Worm (Caenorhabditis elegans) whole organism, midembryonic: ENCODE measurements around the gene Y54G2A.73.

Source experiments
- T22C8.4 ChIP-seq: fragments of 200-800 bp; sonication (Bioruptor generic); IDR thresholded peaks from 2 replicates; pipeline ENCODE4 v1.3.6; 2022; ENCODE audit warnings: missing genetic modification characterization, missing compliant biosample characterization
- cog-1 ChIP-seq: sonication (generic microtip); optimal IDR thresholded peaks from 2 replicates; lab custom pipeline; 2016; ENCODE audit warnings: missing genetic modification characterization, missing compliant biosample characterization
- flt-1 ChIP-seq: fragments of 200-800 bp; sonication (Bioruptor generic); IDR thresholded peaks from 2 replicates; pipeline ENCODE4 v1.3.6; 2022; ENCODE audit warnings: missing genetic modification characterization, missing compliant biosample characterization
- klf-2 ChIP-seq: fragments of 200-800 bp; sonication (Bioruptor generic); conservative IDR thresholded peaks from 2 replicates; pipeline ENCODE4 v1.3.6; 2022; ENCODE audit warnings: missing genetic modification reagents, missing genetic modification characterization, missing compliant biosample characterization
- med-1 ChIP-seq: sonication (generic microtip); optimal IDR thresholded peaks from 2 replicates; lab custom pipeline; 2017; ENCODE audit warnings: missing genetic modification characterization, mild to moderate bottlenecking, missing compliant biosample characterization, antibody characterized with exemption, missing genetic modification reagents; ENCODE audit not compliant: insufficient read depth
- ref-1 ChIP-seq: fragments of 200-800 bp; sonication (Bioruptor generic); conservative IDR thresholded peaks from 2 replicates; pipeline ENCODE4 v1.3.6; 2022; ENCODE audit warnings: missing genetic modification reagents, missing genetic modification characterization, missing compliant biosample characterization
- tab-1 ChIP-seq: fragments of 200-800 bp; sonication (Bioruptor generic); IDR thresholded peaks from 2 replicates; pipeline ENCODE4 v1.3.6; 2022; ENCODE audit warnings: missing genetic modification characterization, missing compliant biosample characterization
- ztf-23 ChIP-seq: fragments of 200-800 bp; sonication (Bioruptor generic); IDR thresholded peaks from 2 replicates; pipeline ENCODE4 v1.3.6; 2022; ENCODE audit warnings: missing genetic modification reagents, missing genetic modification characterization, missing compliant biosample characterization
- ztf-29 ChIP-seq: fragments of 200-800 bp; sonication (Bioruptor generic); IDR thresholded peaks from 2 replicates; pipeline ENCODE4 v1.3.6; 2022; ENCODE audit warnings: missing genetic modification reagents, missing genetic modification characterization, missing compliant biosample characterization

Y54G2A.73 gene

ce11 chrIV:3008828-3009227, at the start of gene Y54G2A.73:
Y54G2A.73 (minus strand) TSS chrIV:3008892.
- TF ChIP-seq med-1 (GFP tag; lab: Kevin White, UChicago) (no peak), ztf-29 (GFP tag; lab: Robert Waterston, UW) (no peak), flt-1 (GFP tag; lab: Robert Waterston, UW) (no peak), cog-1 (tag; lab: Kevin White, UChicago) (no peak), ztf-23 (no peak), ref-1 (GFP tag; lab: Robert Waterston, UW) (no peak), tab-1 (no peak), T22C8.4 (no peak), klf-2 (GFP tag; lab: Robert Waterston, UW) (no peak)

ce11 chrIV:3055848-3056247, 47.2 kb upstream of the Y54G2A.73 start:
- TF ChIP-seq ztf-23 = no peak
- no peak for TF ChIP-seq ztf-29 (GFP tag; lab: Robert Waterston, UW)
- TF ChIP-seq med-1 (GFP tag; lab: Kevin White, UChicago) = no peak
- TF ChIP-seq T22C8.4 = no peak
- TF ChIP-seq cog-1 (tag; lab: Kevin White, UChicago) = no peak
- no peak for TF ChIP-seq flt-1 (GFP tag; lab: Robert Waterston, UW)

DNA sequence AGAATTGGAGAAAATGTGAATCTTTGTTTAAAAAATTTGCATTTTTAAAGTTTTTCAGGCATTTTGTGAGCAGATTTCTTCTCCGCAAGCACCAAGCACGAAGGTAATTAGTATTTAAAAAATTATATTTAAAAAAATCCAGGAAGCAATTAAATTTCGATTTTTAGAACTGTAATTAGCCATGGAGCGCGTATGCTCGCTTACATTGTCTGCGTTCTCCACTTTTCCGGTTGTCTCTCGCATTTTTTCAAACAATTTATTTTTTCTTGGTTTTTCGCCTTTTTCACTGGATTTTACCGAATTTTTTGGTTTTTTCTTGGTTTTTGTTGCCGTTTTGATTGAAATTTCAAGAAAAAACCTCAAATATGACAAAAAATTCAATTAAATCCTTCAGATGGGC, 46.6 kb upstream of the Y54G2A.73 start:
- TF ChIP-seq med-1 (GFP tag; lab: Kevin White, UChicago) = no peak
- TF ChIP-seq klf-2 (GFP tag; lab: Robert Waterston, UW) = no peak
- TF ChIP-seq T22C8.4 = no peak
- no peak for TF ChIP-seq tab-1
- TF ChIP-seq ztf-29 (GFP tag; lab: Robert Waterston, UW) = no peak
- no peak for TF ChIP-seq cog-1 (tag; lab: Kevin White, UChicago)
- no peak for TF ChIP-seq ztf-23
- no peak for TF ChIP-seq flt-1 (GFP tag; lab: Robert Waterston, UW)
- TF ChIP-seq ref-1 (GFP tag; lab: Robert Waterston, UW) = no peak

DNA sequence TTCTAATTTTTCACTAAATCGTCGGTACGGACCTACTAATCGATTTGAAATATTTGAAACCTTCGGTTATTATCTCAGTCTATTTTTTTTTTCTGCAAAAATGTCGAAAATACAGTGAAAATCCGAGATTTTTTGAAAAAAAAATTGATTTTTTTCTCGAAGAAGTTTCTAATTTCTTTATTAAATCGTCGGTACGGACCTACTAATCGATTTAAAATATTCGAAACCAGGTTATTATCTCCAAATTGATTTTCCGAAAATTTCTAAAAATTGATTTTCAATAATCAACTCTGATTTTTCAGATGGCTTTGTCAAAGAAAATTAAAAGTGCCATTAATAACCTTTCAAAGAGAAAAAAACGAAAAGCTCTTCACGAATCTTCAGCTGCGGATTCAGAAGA, 44.7 kb upstream of the Y54G2A.73 start, which contains the start of gene ivph-3:
Gene ivph-3, plus strand, starts transcription at position 301 of the 400 bp plus-strand sequence.
- TF ChIP-seq T22C8.4 (no peak), med-1 (GFP tag; lab: Kevin White, UChicago) (no peak), flt-1 (GFP tag; lab: Robert Waterston, UW) (no peak), cog-1 (tag; lab: Kevin White, UChicago) (no peak), klf-2 (GFP tag; lab: Robert Waterston, UW) (no peak), tab-1 (no peak), ztf-29 (GFP tag; lab: Robert Waterston, UW) (no peak), ztf-23 (no peak), ref-1 (GFP tag; lab: Robert Waterston, UW) (no peak)

- TF ChIP-seq flt-1 (GFP tag; lab: Robert Waterston, UW) (peak; percentile 94), klf-2 (GFP tag; lab: Robert Waterston, UW) (peak; percentile 99), ref-1 (GFP tag; lab: Robert Waterston, UW) (peak; percentile 85), ztf-29 (GFP tag; lab: Robert Waterston, UW) (peak; percentile 84), ztf-23 (peak; percentile 93), T22C8.4 (peak; percentile 88), tab-1 (peak; percentile 89)
These were observed 41.6 kb upstream of the Y54G2A.73 start, which contains the start of gene eel-1 for ce11 chrIV:3050054-3050990. eel-1 (minus strand) TSS chrIV:3050104.

DNA sequence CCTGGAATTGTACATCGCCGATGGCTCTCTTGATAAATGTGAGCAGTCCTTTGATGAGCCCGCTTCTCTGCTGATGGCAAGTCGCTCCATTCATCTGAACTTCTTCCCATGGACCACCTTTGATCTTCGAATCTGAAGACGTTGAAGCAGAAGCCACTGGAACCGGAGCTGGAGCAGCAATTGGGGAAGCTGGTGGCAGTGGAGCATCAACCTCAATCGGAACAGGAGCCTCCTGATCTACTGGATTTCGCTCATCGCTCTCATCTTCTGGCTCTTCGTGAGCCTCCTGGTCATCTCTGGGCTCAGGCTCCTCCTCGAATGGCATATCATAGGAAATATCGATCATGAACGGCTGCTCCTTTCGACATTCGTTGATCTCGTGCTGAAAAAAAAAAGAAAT, 38.2 kb upstream of the Y54G2A.73 start:
- TF ChIP-seq ztf-23 (no peak), flt-1 (GFP tag; lab: Robert Waterston, UW) (no peak), tab-1 (no peak), cog-1 (tag; lab: Kevin White, UChicago) (no peak), ztf-29 (GFP tag; lab: Robert Waterston, UW) (no peak), ref-1 (GFP tag; lab: Robert Waterston, UW) (no peak), klf-2 (GFP tag; lab: Robert Waterston, UW) (no peak), T22C8.4 (no peak)

- TF ChIP-seq klf-2 (GFP tag; lab: Robert Waterston, UW) (no peak), tab-1 (no peak), flt-1 (GFP tag; lab: Robert Waterston, UW) (no peak), med-1 (GFP tag; lab: Kevin White, UChicago) (no peak), ztf-29 (GFP tag; lab: Robert Waterston, UW) (no peak), T22C8.4 (no peak), cog-1 (tag; lab: Kevin White, UChicago) (no peak), ztf-23 (no peak), ref-1 (GFP tag; lab: Robert Waterston, UW) (no peak)
These were observed 37.3 kb upstream of the Y54G2A.73 start for ce11 chrIV:3046009-3046408.

DNA sequence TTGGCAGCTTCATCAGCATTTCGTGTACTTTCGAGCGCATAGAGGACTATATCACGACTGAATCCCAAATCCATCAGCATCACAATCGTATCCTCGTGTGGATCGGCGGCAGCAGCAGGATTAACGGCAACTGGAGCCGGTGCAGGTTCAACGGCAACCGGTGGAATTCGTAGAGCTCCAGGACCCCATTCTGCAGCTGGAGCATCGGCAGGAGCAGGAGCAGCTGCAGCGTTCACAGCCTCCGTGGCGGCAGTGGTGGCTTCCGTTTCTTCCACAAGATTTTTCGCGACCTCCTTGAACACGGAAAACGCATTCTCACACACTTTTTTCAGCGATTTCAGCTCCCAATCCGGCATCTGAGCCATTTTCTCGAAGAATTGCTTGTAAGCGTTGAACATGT, 35.5 kb upstream of the Y54G2A.73 start:
- no peak for TF ChIP-seq tab-1
- TF ChIP-seq ztf-23 = no peak
- no peak for TF ChIP-seq cog-1 (tag; lab: Kevin White, UChicago)
- no peak for TF ChIP-seq med-1 (GFP tag; lab: Kevin White, UChicago)
- TF ChIP-seq T22C8.4 = no peak
- TF ChIP-seq flt-1 (GFP tag; lab: Robert Waterston, UW) = no peak
- no peak for TF ChIP-seq ztf-29 (GFP tag; lab: Robert Waterston, UW)
- no peak for TF ChIP-seq ref-1 (GFP tag; lab: Robert Waterston, UW)
- no peak for TF ChIP-seq klf-2 (GFP tag; lab: Robert Waterston, UW)

DNA sequence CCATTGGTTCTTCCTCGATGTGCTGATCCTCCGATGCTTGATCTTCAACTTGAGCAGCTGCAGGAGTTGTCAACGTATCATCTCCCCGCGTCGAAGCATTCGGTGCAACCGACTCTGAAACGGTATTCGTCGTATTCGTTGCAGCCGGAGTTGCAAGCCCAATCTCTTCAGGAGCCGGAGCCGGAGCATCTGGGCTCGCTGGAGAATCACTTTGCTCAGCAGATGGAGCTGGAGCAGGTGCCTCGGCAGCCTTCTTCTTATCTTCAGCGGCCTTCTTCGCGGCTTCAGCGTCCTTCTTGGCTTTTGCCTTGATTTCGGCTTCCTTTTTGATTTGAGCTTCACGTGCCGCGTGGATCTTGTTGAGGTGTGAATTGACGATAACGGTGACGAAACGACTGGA, 30.0 kb upstream of the Y54G2A.73 start:
- TF ChIP-seq med-1 (GFP tag; lab: Kevin White, UChicago) (no peak), klf-2 (GFP tag; lab: Robert Waterston, UW) (no peak), ztf-29 (GFP tag; lab: Robert Waterston, UW) (no peak), T22C8.4 (no peak), flt-1 (GFP tag; lab: Robert Waterston, UW) (no peak), ztf-23 (no peak), tab-1 (no peak), ref-1 (GFP tag; lab: Robert Waterston, UW) (no peak), cog-1 (tag; lab: Kevin White, UChicago) (no peak)
